Worm (Caenorhabditis elegans) whole organism, L2 larva: ENCODE results near the gene T13C5.6.

Experiments used
- ZK546.5 ChIP-seq: sonication (generic microtip); optimal IDR thresholded peaks from 2 replicates; lab custom pipeline; 2017; ENCODE audit warnings: missing biosample characterization, missing genetic modification characterization
- blmp-1 ChIP-seq: sonication (generic microtip); optimal IDR thresholded peaks from 2 replicates; lab custom pipeline; 2017; ENCODE audit warnings: missing genetic modification characterization, mild to moderate bottlenecking, missing compliant biosample characterization, antibody characterized with exemption, moderate library complexity; ENCODE audit not compliant: insufficient read depth
- ceh-82 ChIP-seq: fragments of 150-350 bp; optimal IDR thresholded peaks from 2 replicates; lab custom pipeline; 2014; ENCODE audit warnings: missing biosample characterization, missing genetic modification characterization
- elt-3 ChIP-seq: sonication (generic microtip); optimal IDR thresholded peaks from 2 replicates; lab custom pipeline; 2017; ENCODE audit warnings: missing biosample characterization, missing genetic modification characterization
- fos-1 ChIP-seq: fragments of 150-350 bp; optimal IDR thresholded peaks from 2 replicates; lab custom pipeline; 2014; ENCODE audit warnings: missing biosample characterization, missing genetic modification characterization
- lsy-2 ChIP-seq, 2 experiments: fragments of 150-350 bp in 1 of 2; sonication (generic microtip) in 1 of 2; optimal IDR thresholded peaks; 2 replicates each; lab custom pipeline; 2014 to 2017; ENCODE audit warnings: missing biosample characterization in 2 of 2, missing genetic modification characterization in 2 of 2
- mdl-1 ChIP-seq, 2 experiments: fragments of 150-350 bp in 1 of 2; sonication (generic microtip) in 1 of 2; optimal IDR thresholded peaks; 2 replicates each; lab custom pipeline; 2017; ENCODE audit warnings: missing biosample characterization in 2 of 2, missing genetic modification characterization in 2 of 2
- nhr-10 ChIP-seq: sonication (generic microtip); optimal IDR thresholded peaks from 2 replicates; lab custom pipeline; 2017; ENCODE audit warnings: missing biosample characterization, missing genetic modification characterization
- nhr-11 ChIP-seq: fragments of 150-350 bp; optimal IDR thresholded peaks from 2 replicates; lab custom pipeline; 2014; ENCODE audit warnings: missing biosample characterization, missing genetic modification characterization
- nhr-12 ChIP-seq: fragments of 150-350 bp; optimal IDR thresholded peaks from 2 replicates; lab custom pipeline; 2014; ENCODE audit warnings: missing biosample characterization, missing genetic modification characterization
- nhr-21 ChIP-seq: fragments of 150-350 bp; optimal IDR thresholded peaks from 2 replicates; lab custom pipeline; 2014; ENCODE audit warnings: missing biosample characterization, missing genetic modification characterization
- nhr-25 ChIP-seq: fragments of 150-350 bp; sonication (generic microtip); optimal IDR thresholded peaks from 3 replicates; lab custom pipeline; 2014; ENCODE audit warnings: missing biosample characterization, missing genetic modification characterization
- zag-1 ChIP-seq: fragments of 150-350 bp; optimal IDR thresholded peaks from 2 replicates; lab custom pipeline; 2014; ENCODE audit warnings: missing biosample characterization, missing genetic modification characterization
- ztf-4 ChIP-seq: fragments of 150-350 bp; optimal IDR thresholded peaks from 2 replicates; lab custom pipeline; 2014; ENCODE audit warnings: missing biosample characterization, missing genetic modification characterization

- TF ChIP-seq blmp-1 (tag; lab: Kevin White, UChicago) (no peak), ztf-4 (no peak), lsy-2 (tag; optimal IDR thresholded peaks at IDR 0.05; lab: Kevin White, UChicago) (no peak), nhr-11 (no peak), fos-1 (tag; lab: Kevin White, UChicago) (no peak), mdl-1 (tag; optimal IDR thresholded peaks at IDR 0.05; lab: Kevin White, UChicago) (no peak), nhr-25 (tag; lab: Kevin White, UChicago) (no peak), nhr-21 (tag; lab: Kevin White, UChicago) (no peak), nhr-12 (tag; lab: Kevin White, UChicago) (no peak), nhr-10 (no peak), elt-3 (no peak), ceh-82 (tag; lab: Kevin White, UChicago) (no peak), ZK546.5 (no peak), zag-1 (tag; lab: Kevin White, UChicago) (no peak)
These were observed 46.0 kb upstream of the T13C5.6 start for ce11 chrX:6253566-6253898.
